Worm (Caenorhabditis elegans): ENCODE results near the gene C38C3.4.

Gene C38C3.4

ce11 chrV:1488642-1489041, 6.8 kb downstream of the C38C3.4 start:
- TF ChIP-seq unc-62 (GFP tag; optimal IDR thresholded peaks at IDR 0.05), result no peak

ce11 chrV:1491510-1491909, 9.7 kb downstream of the C38C3.4 start, which contains the start of gene C38C3.6:
Gene C38C3.6 (minus strand): TSS chrV:1491610.
- TF ChIP-seq unc-62 (GFP tag; optimal IDR thresholded peaks at IDR 0.05), result no peak

ce11 chrV:1494469-1494868, 12.6 kb downstream of the C38C3.4 start, which contains the start of gene spig-7:
Gene spig-7 (plus strand): TSS chrV:1494769.
- TF ChIP-seq unc-62 (GFP tag; optimal IDR thresholded peaks at IDR 0.05), result no peak

- TF ChIP-seq unc-62 (GFP tag; optimal IDR thresholded peaks at IDR 0.05), result no peak
Observed at ce11 chrV:1495334-1495733, 13.5 kb downstream of the C38C3.4 start, which contains the start of gene C38C3.3. Gene C38C3.3 (plus strand): TSS chrV:1495634.

ce11 chrV:1495752-1496151, 13.9 kb downstream of the C38C3.4 start:
- TF ChIP-seq unc-62 (GFP tag; optimal IDR thresholded peaks at IDR 0.05), result no peak

ce11 chrV:1499140-1499539, 17.3 kb downstream of the C38C3.4 start, which contains the start of gene sru-27:
Gene sru-27 (plus strand): TSS chrV:1499440.
- no peak for TF ChIP-seq unc-62 (GFP tag; optimal IDR thresholded peaks at IDR 0.05)

ce11 chrV:1505995-1506394, 24.2 kb downstream of the C38C3.4 start, which contains the start of gene sru-28:
Gene sru-28 (plus strand): TSS chrV:1506295.
- TF ChIP-seq unc-62 (GFP tag; optimal IDR thresholded peaks at IDR 0.05), result no peak

- TF ChIP-seq unc-62 (GFP tag; optimal IDR thresholded peaks at IDR 0.05), result no peak
Observed at ce11 chrV:1511537-1511936, 29.7 kb downstream of the C38C3.4 start, which contains the start of gene nhr-260. Gene nhr-260 (minus strand): TSS chrV:1511637.

- no peak for TF ChIP-seq unc-62 (GFP tag; optimal IDR thresholded peaks at IDR 0.05)
Observed at ce11 chrV:1521845-1522244, 40.0 kb downstream of the C38C3.4 start, which contains the start of gene str-240. Gene str-240 (minus strand): TSS chrV:1521945.

ce11 chrV:1522485-1522884, 40.6 kb downstream of the C38C3.4 start, which contains the start of gene str-243:
Gene str-243 (plus strand): TSS chrV:1522785.
- no peak for TF ChIP-seq unc-62 (GFP tag; optimal IDR thresholded peaks at IDR 0.05)

- TF ChIP-seq unc-62 (GFP tag; optimal IDR thresholded peaks at IDR 0.05), result no peak
Observed at ce11 chrV:1527985-1528384, 46.1 kb downstream of the C38C3.4 start, which contains the start of gene str-236. Gene str-236 (minus strand): TSS chrV:1528085.

- no peak for TF ChIP-seq unc-62 (GFP tag; optimal IDR thresholded peaks at IDR 0.05)
Observed at ce11 chrV:1531159-1531558, 49.3 kb downstream of the C38C3.4 start, which contains the start of gene K02H11.4. Gene K02H11.4 (minus strand): TSS chrV:1531259.

- no peak for TF ChIP-seq unc-62 (GFP tag; optimal IDR thresholded peaks at IDR 0.05)
Observed at ce11 chrV:1532455-1532854, 50.6 kb downstream of the C38C3.4 start.

Measured in whole organism, dauer.